Fruit fly (Drosophila melanogaster) whole organism, prepupa: Measurements from ENCODE around the gene Amacr.

Source experiments
- Blimp-1 ChIP-seq: fragments of 200-800 bp; sonication (Bioruptor generic); optimal IDR thresholded peaks from 3 replicates; lab custom pipeline; 2017; ENCODE audit warnings: missing biosample characterization, missing genetic modification characterization, mild to moderate bottlenecking, moderate library complexity, missing genetic modification reagents
- CG10669 ChIP-seq: fragments of 200-800 bp; sonication (Bioruptor generic); optimal IDR thresholded peaks from 3 replicates; lab custom pipeline; 2018; ENCODE audit warnings: missing biosample characterization, mild to moderate bottlenecking, missing genetic modification characterization, moderate library complexity
- CG6792 ChIP-seq: fragments of 200-800 bp; sonication (Bioruptor generic); optimal IDR thresholded peaks from 3 replicates; lab custom pipeline; 2016; ENCODE audit warnings: missing biosample characterization, missing genetic modification characterization
- CG6854 ChIP-seq: fragments of 200-800 bp; sonication (Bioruptor generic); optimal IDR thresholded peaks from 2 replicates; lab custom pipeline; 2017; ENCODE audit warnings: missing biosample characterization, mild to moderate bottlenecking, missing genetic modification characterization
- Hr39 ChIP-seq: fragments of 200-800 bp; sonication (Bioruptor generic); optimal IDR thresholded peaks from 2 replicates; lab custom pipeline; 2016; ENCODE audit warnings: missing biosample characterization, missing genetic modification characterization
- Met ChIP-seq: fragments of 200-800 bp; sonication (Bioruptor generic); optimal IDR thresholded peaks from 3 replicates; lab custom pipeline; 2016; ENCODE audit warnings: missing biosample characterization, missing genetic modification characterization
- cyc ChIP-seq: fragments of 200-800 bp; sonication (Bioruptor generic); optimal IDR thresholded peaks from 3 replicates; lab custom pipeline; 2016; ENCODE audit warnings: missing biosample characterization, missing genetic modification characterization

- TF ChIP-seq Hr39 (GFP tag; lab: Kevin White, UChicago) (no peak), CG6792 (no peak), CG10669 (GFP tag; lab: Kevin White, UChicago) (no peak), cyc (GFP tag; lab: Kevin White, UChicago) (no peak), Met (no peak), Blimp-1 (GFP tag; lab: Kevin White, UChicago) (no peak), CG6854 (GFP tag; lab: Kevin White, UChicago) (no peak)
Observed at dm6 chr2L:20776940-20777502, 24.9 kb upstream of the Amacr start.
